Fruit fly (Drosophila melanogaster): ENCODE results near the gene CG31810.

DNA sequence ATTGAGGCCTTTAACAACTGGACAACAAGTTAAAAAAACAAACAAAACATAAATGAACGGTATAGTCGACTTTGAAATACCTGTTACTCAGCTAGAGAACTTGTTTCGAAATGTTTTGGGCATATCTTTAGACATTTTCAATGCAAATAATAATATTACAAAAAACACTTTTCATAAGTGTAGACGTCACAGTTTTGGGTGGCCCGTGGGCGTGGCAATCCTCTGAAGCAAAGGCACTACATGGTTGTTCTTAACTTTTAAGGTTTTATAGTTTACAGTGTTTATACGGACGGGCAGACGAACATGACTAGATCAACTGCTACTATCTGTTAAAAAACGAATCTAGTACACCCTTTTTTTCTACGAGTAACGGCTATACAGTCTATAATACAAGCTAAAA is 9.7 kb downstream of the CG31810 start:
- TF ChIP-seq CG10274 (GFP tag; optimal IDR thresholded peaks at IDR 0.05) (no peak), Bteb2 (GFP tag; optimal IDR thresholded peaks at IDR 0.05) (no peak), Hr39 (optimal IDR thresholded peaks at IDR 0.05) (no peak), CG34422 (GFP tag; IDR thresholded peaks at IDR 0.05) (no peak), CG17612 (GFP tag; IDR thresholded peaks at IDR 0.05) (no peak), pho (GFP tag; optimal IDR thresholded peaks at IDR 0.05) (no peak), Nf-YC (tag; optimal IDR thresholded peaks at IDR 0.05) (no peak), tap (tag; optimal IDR thresholded peaks at IDR 0.05) (no peak), CG14050 (GFP tag; IDR thresholded peaks at IDR 0.05) (no peak), Gug (GFP tag; IDR thresholded peaks at IDR 0.05) (no peak), Hsf (GFP tag; optimal IDR thresholded peaks at IDR 0.05) (no peak), toy (GFP tag; IDR thresholded peaks at IDR 0.05) (no peak)
